Worm (Caenorhabditis elegans) whole organism, dauer: ENCODE results near the gene M05D6.3.

Source experiments
- unc-62 ChIP-seq: sonication (generic microtip); optimal IDR thresholded peaks from 2 replicates; lab custom pipeline; 2017; ENCODE audit warnings: missing biosample characterization, missing genetic modification reagents, missing genetic modification characterization

The M05D6.3 gene

ce11 chrII:8475306-8475822 lies at the start of gene M05D6.3, which contains the start of gene M05D6.1:
Gene M05D6.3 (plus strand): TSS chrII:8475772.
Gene M05D6.1 (minus strand): TSS chrII:8475406.
- no peak for TF ChIP-seq unc-62 (GFP tag; lab: Kevin White, UChicago)

ce11 chrII:8428758-8428946 lies 46.9 kb upstream of the M05D6.3 start, which contains the start of gene F14E5.2:
Gene F14E5.2 (minus strand): TSS chrII:8428858.
- no peak for TF ChIP-seq unc-62 (GFP tag; lab: Kevin White, UChicago)

- TF ChIP-seq unc-62 (GFP tag; lab: Kevin White, UChicago): no peak
These were observed 46.3 kb upstream of the M05D6.3 start for ce11 chrII:8428947-8429919.

- TF ChIP-seq unc-62 (GFP tag; lab: Kevin White, UChicago): no peak
These were observed 43.6 kb upstream of the M05D6.3 start, which contains the start of gene acp-2 for ce11 chrII:8431954-8432353. Gene acp-2 (minus strand): TSS chrII:8432054.

- no peak for TF ChIP-seq unc-62 (GFP tag; lab: Kevin White, UChicago)
These were observed 40.6 kb upstream of the M05D6.3 start, which contains the start of gene acp-4 for ce11 chrII:8435005-8435404. Gene acp-4 (minus strand): TSS chrII:8435105.

ce11 chrII:8437035-8437434 lies 38.5 kb upstream of the M05D6.3 start, which contains the start of gene acp-3:
Gene acp-3 (minus strand): TSS chrII:8437135.
- TF ChIP-seq unc-62 (GFP tag; lab: Kevin White, UChicago): no peak

- TF ChIP-seq unc-62 (GFP tag; lab: Kevin White, UChicago): no peak
These were observed 36.7 kb upstream of the M05D6.3 start, which contains the start of gene lips-10 for ce11 chrII:8438791-8439287. Gene lips-10 (plus strand): TSS chrII:8439168.

ce11 chrII:8440097-8440496 lies 35.5 kb upstream of the M05D6.3 start:
- no peak for TF ChIP-seq unc-62 (GFP tag; lab: Kevin White, UChicago)

- no peak for TF ChIP-seq unc-62 (GFP tag; lab: Kevin White, UChicago)
These were observed 34.8 kb upstream of the M05D6.3 start for ce11 chrII:8440792-8441191.

- no peak for TF ChIP-seq unc-62 (GFP tag; lab: Kevin White, UChicago)
These were observed 34.1 kb upstream of the M05D6.3 start for ce11 chrII:8441519-8441918.

- no peak for TF ChIP-seq unc-62 (GFP tag; lab: Kevin White, UChicago)
These were observed 33.4 kb upstream of the M05D6.3 start for ce11 chrII:8442176-8442575.

ce11 chrII:8442717-8443223 lies 32.8 kb upstream of the M05D6.3 start, which contains the start of gene eif-3.G:
Gene eif-3.G (plus strand): TSS chrII:8442767.
- TF ChIP-seq unc-62 (GFP tag; lab: Kevin White, UChicago): no peak

ce11 chrII:8444007-8444406 lies 31.6 kb upstream of the M05D6.3 start, which contains the start of gene evl-20:
Gene evl-20 (plus strand): TSS chrII:8444307.
- no peak for TF ChIP-seq unc-62 (GFP tag; lab: Kevin White, UChicago)

- TF ChIP-seq unc-62 (GFP tag; lab: Kevin White, UChicago): no peak
These were observed 28.8 kb upstream of the M05D6.3 start, which contains the start of gene cut-3 for ce11 chrII:8446731-8447130. Gene cut-3 (minus strand): TSS chrII:8446831.

ce11 chrII:8449660-8450118 lies 25.9 kb upstream of the M05D6.3 start, which contains the start of gene F22B5.4:
Gene F22B5.4 (plus strand): TSS chrII:8449710.
- TF ChIP-seq unc-62 (GFP tag; lab: Kevin White, UChicago): no peak

ce11 chrII:8450750-8451149 lies 24.8 kb upstream of the M05D6.3 start:
- TF ChIP-seq unc-62 (GFP tag; lab: Kevin White, UChicago): no peak
